Worm (Caenorhabditis elegans) whole organism, early embryonic: ENCODE results near the gene nep-11.

Experiments used
- B0310.2 ChIP-seq: sonication (generic microtip); optimal IDR thresholded peaks from 2 replicates; lab custom pipeline; 2016; ENCODE audit warnings: mild to moderate bottlenecking, missing genetic modification characterization, missing compliant biosample characterization
- aly-1 ChIP-seq: sonication (generic microtip); optimal IDR thresholded peaks from 2 replicates; lab custom pipeline; 2016; ENCODE audit warnings: missing genetic modification characterization, missing compliant biosample characterization
- ama-1 ChIP-seq: fragments of 150-350 bp; optimal IDR thresholded peaks from 2 replicates; lab custom pipeline; 2014
- ceh-36 ChIP-seq: sonication (generic microtip); optimal IDR thresholded peaks from 2 replicates; lab custom pipeline; 2016; ENCODE audit warnings: missing genetic modification characterization, inconsistent platforms, missing compliant biosample characterization
- ets-7 ChIP-seq: sonication (generic microtip); optimal IDR thresholded peaks from 2 replicates; lab custom pipeline; 2016; ENCODE audit warnings: missing genotype, missing genetic modification characterization, missing compliant biosample characterization
- flt-1 ChIP-seq: fragments of 200-800 bp; sonication (Bioruptor generic); IDR thresholded peaks from 2 replicates; pipeline ENCODE4 v1.3.6; 2022; ENCODE audit warnings: missing genetic modification characterization, missing compliant biosample characterization
- hmbx-1 ChIP-seq: sonication (generic microtip); optimal IDR thresholded peaks from 2 replicates; lab custom pipeline; 2016; ENCODE audit warnings: mild to moderate bottlenecking, missing genetic modification characterization, missing compliant biosample characterization
- hmg-4 ChIP-seq: fragments of 200-800 bp; sonication (Bioruptor generic); optimal IDR thresholded peaks from 2 replicates; lab custom pipeline; 2018; ENCODE audit warnings: mild to moderate bottlenecking, missing genetic modification characterization, missing compliant biosample characterization
- hnd-1 ChIP-seq: sonication (generic microtip); optimal IDR thresholded peaks from 2 replicates; lab custom pipeline; 2016; ENCODE audit warnings: missing genetic modification characterization, missing compliant biosample characterization
- pes-1 ChIP-seq: fragments of 200-800 bp; sonication (Bioruptor generic); IDR thresholded peaks from 2 replicates; pipeline ENCODE4 v1.3.6; 2022; ENCODE audit warnings: missing genetic modification reagents, missing genetic modification characterization, missing compliant biosample characterization
- scrt-1 ChIP-seq: fragments of 200-800 bp; sonication (Bioruptor generic); IDR thresholded peaks from 2 replicates; pipeline ENCODE4 v1.3.6; 2022; ENCODE audit warnings: missing genetic modification characterization, missing compliant biosample characterization
- sea-1 ChIP-seq: fragments of 200-800 bp; sonication (Bioruptor generic); conservative IDR thresholded peaks from 2 replicates; pipeline ENCODE4 v1.3.6; 2022; ENCODE audit warnings: missing genetic modification characterization, missing compliant biosample characterization
- tbx-11 ChIP-seq: fragments of 200-800 bp; sonication (Bioruptor generic); IDR thresholded peaks from 2 replicates; pipeline ENCODE4 v1.3.6; 2022; ENCODE audit warnings: missing genetic modification characterization, missing compliant biosample characterization
- tra-4 ChIP-seq: sonication (generic microtip); optimal IDR thresholded peaks from 2 replicates; lab custom pipeline; 2017; ENCODE audit warnings: missing genetic modification characterization, missing compliant biosample characterization

DNA sequence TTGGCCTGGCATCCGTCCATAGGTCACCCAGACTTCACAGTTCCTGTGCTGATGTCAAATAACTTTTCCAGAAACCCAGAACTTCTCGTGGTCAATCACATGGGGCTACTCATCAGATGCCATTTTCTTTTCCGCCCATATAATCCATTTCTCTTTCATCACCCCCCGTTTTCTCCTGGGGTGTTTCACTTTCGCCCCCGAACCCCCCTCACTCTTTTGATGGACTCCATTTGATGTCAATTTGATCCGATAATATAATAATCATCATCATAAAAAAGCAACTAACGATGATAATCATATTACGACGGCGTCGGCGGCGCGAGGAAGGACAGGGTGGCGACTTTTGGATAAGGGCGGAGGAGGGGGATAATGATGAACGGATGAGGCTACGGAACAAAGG, 12.9 kb upstream of the nep-11 start:
- TF ChIP-seq ama-1 (lab: Kevin White, UChicago) (no peak), tbx-11 (GFP tag; lab: Robert Waterston, UW) (no peak), hnd-1 (tag; lab: Kevin White, UChicago) (no peak), flt-1 (GFP tag; lab: Robert Waterston, UW) (no peak), hmbx-1 (tag; lab: Kevin White, UChicago) (no peak), ets-7 (tag; lab: Kevin White, UChicago) (no peak), scrt-1 (no peak), B0310.2 (no peak), tra-4 (no peak), pes-1 (GFP tag; lab: Robert Waterston, UW) (no peak), sea-1 (no peak), aly-1 (tag; lab: Kevin White, UChicago) (no peak), hmg-4 (GFP tag; lab: Kevin White, UChicago) (no peak), ceh-36 (tag; lab: Kevin White, UChicago) (no peak)
